Fruit fly (Drosophila melanogaster): ENCODE results near the gene CG4020.
A peak's percentile ranks its signal among the peaks of the same experiment; 100 is the strongest.

Gene CG4020

DNA sequence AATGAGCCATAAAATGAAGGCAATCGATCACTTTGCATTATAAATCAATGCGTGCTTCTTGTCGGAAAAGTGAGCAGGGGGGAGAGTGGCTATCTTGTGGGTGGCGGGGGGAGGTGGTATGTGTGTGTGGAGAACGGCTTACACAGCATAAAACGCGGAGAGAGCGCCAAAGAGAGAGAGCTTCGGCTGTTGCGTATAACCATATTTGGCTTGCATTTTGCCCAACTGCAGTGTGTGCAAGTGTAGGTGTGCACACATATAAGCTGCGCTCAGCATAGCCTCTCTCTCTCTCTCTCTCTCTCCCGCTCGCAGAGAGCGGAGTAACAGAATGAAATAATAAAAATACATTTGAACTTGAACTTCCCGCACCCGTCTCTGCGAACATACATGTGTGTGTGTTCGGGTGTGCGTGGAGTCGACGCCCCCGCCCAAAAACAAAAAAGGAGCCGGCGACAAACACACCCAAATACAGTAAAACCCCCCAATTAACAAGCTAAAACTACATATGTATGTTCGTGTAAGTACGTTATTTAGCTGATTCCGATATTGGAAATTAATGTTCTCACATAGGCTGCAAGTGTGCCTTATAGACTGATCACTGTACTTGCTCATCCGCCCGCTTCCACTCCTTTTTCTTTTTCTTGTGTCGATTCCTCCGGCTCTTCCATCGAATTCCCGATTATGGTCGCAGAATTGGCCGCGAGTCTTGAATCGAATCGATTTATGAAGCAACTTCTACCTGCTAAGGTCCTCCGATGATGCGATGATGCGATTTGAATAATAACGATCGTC lies 18.6 kb upstream of the CG4020 start:
- peak; percentile 96 for TF ChIP-seq EcR (GFP tag; optimal IDR thresholded peaks at IDR 0.05)
- peak; percentile 66 for TF ChIP-seq CG8301 (tag; optimal IDR thresholded peaks at IDR 0.05)
- peak; percentile 82 for TF ChIP-seq CG15710 (tag; optimal IDR thresholded peaks at IDR 0.05)
- TF ChIP-seq fd96Ca (GFP tag; IDR thresholded peaks at IDR 0.05), result peak; percentile 83; the same call in 2 of the 3 replicates
- TF ChIP-seq CG34367 (tag; optimal IDR thresholded peaks at IDR 0.05), result peak; percentile 80
- TF ChIP-seq Pif1A (GFP tag; optimal IDR thresholded peaks at IDR 0.05), result peak; percentile 69
- TF ChIP-seq CG12605 (GFP tag; IDR thresholded peaks at IDR 0.05), result peak; percentile 53; the same call in 1 of the 2 replicates
- peak; percentile 85 for TF ChIP-seq Snoo (tag; optimal IDR thresholded peaks at IDR 0.05)
- 0 out of 2 replicates have a peak, but pooled peaks have one; percentile 33 for TF ChIP-seq CG32121 (GFP tag; IDR thresholded peaks at IDR 0.05)
- peak; percentile 76 for TF ChIP-seq CG13204 (GFP tag; optimal IDR thresholded peaks at IDR 0.05)
- peak; percentile 78 for TF ChIP-seq CG9948 (tag; optimal IDR thresholded peaks at IDR 0.05)
- TF ChIP-seq Pif1B (GFP tag; optimal IDR thresholded peaks at IDR 0.05), result peak; percentile 83
- peak; percentile 63 for TF ChIP-seq gl (tag; optimal IDR thresholded peaks at IDR 0.05)
- TF ChIP-seq CG17806 (tag; optimal IDR thresholded peaks at IDR 0.05), result peak; percentile 74
- TF ChIP-seq CG14655 (GFP tag; optimal IDR thresholded peaks at IDR 0.05), result peak; percentile 78
- peak; percentile 81 for TF ChIP-seq CG8159 (tag; optimal IDR thresholded peaks at IDR 0.05)
- TF ChIP-seq CG4496 (GFP tag; IDR thresholded peaks at IDR 0.05), result peak; percentile 82
- TF ChIP-seq Ets98B (GFP tag; IDR thresholded peaks at IDR 0.05), result peak; percentile 55
- TF ChIP-seq CG10348 (GFP tag; IDR thresholded peaks at IDR 0.05), result no peak
- TF ChIP-seq D1 (tag; optimal IDR thresholded peaks at IDR 0.05), result peak; percentile 4
- 0 out of 2 replicates have a peak, but pooled peaks have one; percentile 32 for TF ChIP-seq rn (GFP tag; IDR thresholded peaks at IDR 0.05)

DNA sequence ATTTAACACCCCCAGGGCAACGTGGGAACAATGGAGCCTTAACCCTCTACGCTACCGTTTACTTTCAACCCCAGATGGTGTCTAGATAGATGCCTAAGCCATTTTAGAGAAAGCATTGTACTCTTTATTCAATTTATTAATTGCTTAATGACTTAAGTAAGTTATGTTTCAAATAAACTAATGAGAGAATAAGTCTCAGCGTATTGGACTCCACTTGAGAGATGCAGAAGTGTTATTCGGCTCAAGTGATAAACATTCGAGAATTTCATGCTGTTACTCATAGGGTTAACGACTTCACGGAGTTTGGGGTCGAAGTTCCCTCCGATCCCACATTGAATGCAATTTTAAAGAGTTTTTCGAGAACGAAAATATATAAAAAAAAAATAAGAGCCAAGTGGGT lies 17.3 kb upstream of the CG4020 start:
- TF ChIP-seq CG13204 (GFP tag; optimal IDR thresholded peaks at IDR 0.05), result no peak
- no peak for TF ChIP-seq CG34367 (tag; optimal IDR thresholded peaks at IDR 0.05)
- TF ChIP-seq fd96Ca (GFP tag; IDR thresholded peaks at IDR 0.05), result no peak
- no peak for TF ChIP-seq Snoo (tag; optimal IDR thresholded peaks at IDR 0.05)
- no peak for TF ChIP-seq CG9948 (tag; optimal IDR thresholded peaks at IDR 0.05)
- no peak for TF ChIP-seq rn (GFP tag; IDR thresholded peaks at IDR 0.05)
- no peak for TF ChIP-seq CG17806 (tag; optimal IDR thresholded peaks at IDR 0.05)
- no peak for TF ChIP-seq CG10348 (GFP tag; IDR thresholded peaks at IDR 0.05)
- no peak for TF ChIP-seq D1 (tag; optimal IDR thresholded peaks at IDR 0.05)
- peak; percentile 43 for TF ChIP-seq Pif1A (GFP tag; optimal IDR thresholded peaks at IDR 0.05)
- TF ChIP-seq Ets98B (GFP tag; IDR thresholded peaks at IDR 0.05), result no peak
- TF ChIP-seq CG15710 (tag; optimal IDR thresholded peaks at IDR 0.05), result peak; percentile 10
- no peak for TF ChIP-seq CG14655 (GFP tag; optimal IDR thresholded peaks at IDR 0.05)
- no peak for TF ChIP-seq CG12605 (GFP tag; IDR thresholded peaks at IDR 0.05)
- no peak for TF ChIP-seq CG4496 (GFP tag; IDR thresholded peaks at IDR 0.05)
- TF ChIP-seq CG32121 (GFP tag; IDR thresholded peaks at IDR 0.05), result no peak
- no peak for TF ChIP-seq CG8301 (tag; optimal IDR thresholded peaks at IDR 0.05)
- peak; percentile 36 for TF ChIP-seq EcR (GFP tag; optimal IDR thresholded peaks at IDR 0.05)
- no peak for TF ChIP-seq gl (tag; optimal IDR thresholded peaks at IDR 0.05)
- TF ChIP-seq CG8159 (tag; optimal IDR thresholded peaks at IDR 0.05), result peak; percentile 38
- no peak for TF ChIP-seq Pif1B (GFP tag; optimal IDR thresholded peaks at IDR 0.05)

DNA sequence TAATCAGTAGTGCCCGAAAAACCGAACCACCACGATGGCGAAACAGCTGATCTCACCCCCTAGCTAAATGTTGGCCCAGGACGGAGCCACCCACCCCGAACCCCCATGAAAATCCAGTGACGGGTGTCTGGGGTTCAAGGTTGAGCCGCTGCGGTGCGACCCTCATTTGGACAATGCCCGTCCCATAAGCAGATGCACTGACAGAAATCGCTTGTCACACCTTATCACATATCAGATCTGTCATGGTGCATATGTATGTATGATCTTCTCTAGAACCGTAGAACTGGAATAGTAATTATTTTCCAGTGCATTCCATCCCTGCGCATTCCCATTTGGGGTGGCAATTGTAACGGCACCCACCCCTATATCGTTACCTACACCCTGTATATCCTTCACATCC lies 16.6 kb upstream of the CG4020 start:
- TF ChIP-seq CG13204 (GFP tag; optimal IDR thresholded peaks at IDR 0.05), result no peak
- no peak for TF ChIP-seq Pif1A (GFP tag; optimal IDR thresholded peaks at IDR 0.05)

DNA sequence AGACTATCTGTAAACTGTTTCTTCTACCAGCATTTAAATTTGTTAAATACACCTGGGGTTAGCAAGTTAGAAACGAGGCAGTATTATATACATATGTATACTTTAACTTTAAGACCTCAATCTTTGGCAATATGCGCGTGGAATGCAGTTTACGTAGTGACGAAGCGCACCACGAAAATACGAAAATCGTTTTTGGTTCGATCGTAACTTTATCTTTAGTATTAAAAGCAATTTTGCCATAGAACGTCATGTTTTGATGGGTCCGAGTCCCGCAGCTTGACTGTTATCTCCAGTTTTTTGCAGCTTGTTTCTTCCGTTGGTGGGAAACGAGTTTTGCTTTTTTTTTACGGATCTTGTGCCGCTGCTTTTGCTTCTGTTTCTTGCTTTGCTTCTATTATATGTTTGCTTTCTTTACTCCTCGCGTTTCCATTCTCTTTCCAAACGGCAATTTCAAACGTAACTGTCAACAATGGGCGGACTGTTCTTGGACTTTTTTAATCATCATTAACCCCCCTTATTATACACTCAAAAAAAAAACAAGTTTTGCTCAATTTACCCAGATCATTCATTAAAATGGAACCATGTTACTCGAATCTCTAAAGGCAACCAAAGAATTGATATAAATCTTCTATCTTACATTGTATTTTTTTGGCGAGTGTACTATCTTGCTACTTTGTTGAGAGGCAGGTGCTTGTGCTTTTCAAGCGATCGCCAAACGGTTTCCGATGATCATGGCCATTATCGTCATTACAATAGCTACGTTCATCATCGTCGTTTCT lies 13.7 kb upstream of the CG4020 start:
- peak; percentile 83 for TF ChIP-seq CG4496 (GFP tag; IDR thresholded peaks at IDR 0.05)
- peak; percentile 57 for TF ChIP-seq CG17806 (tag; optimal IDR thresholded peaks at IDR 0.05)
- peak; percentile 18 for TF ChIP-seq CG8159 (tag; optimal IDR thresholded peaks at IDR 0.05)
- TF ChIP-seq Pif1A (GFP tag; optimal IDR thresholded peaks at IDR 0.05), result no peak
- TF ChIP-seq Snoo (tag; optimal IDR thresholded peaks at IDR 0.05), result no peak
- TF ChIP-seq CG12605 (GFP tag; IDR thresholded peaks at IDR 0.05), result no peak; the same call in none of the 2 replicates
- peak; percentile 51; the same call in 1 of the 2 replicates for TF ChIP-seq Ets98B (GFP tag; IDR thresholded peaks at IDR 0.05)
- TF ChIP-seq gl (tag; optimal IDR thresholded peaks at IDR 0.05), result no peak
- TF ChIP-seq CG15710 (tag; optimal IDR thresholded peaks at IDR 0.05), result no peak
- no peak for TF ChIP-seq CG34367 (tag; optimal IDR thresholded peaks at IDR 0.05)
- TF ChIP-seq CG32121 (GFP tag; IDR thresholded peaks at IDR 0.05), result peak; percentile 18; the same call in 1 of the 2 replicates
- TF ChIP-seq CG13204 (GFP tag; optimal IDR thresholded peaks at IDR 0.05), result no peak
- TF ChIP-seq fd96Ca (GFP tag; IDR thresholded peaks at IDR 0.05), result peak; percentile 39; the same call in 1 of the 3 replicates
- peak; percentile 82 for TF ChIP-seq CG14655 (GFP tag; optimal IDR thresholded peaks at IDR 0.05)
- TF ChIP-seq Pif1B (GFP tag; optimal IDR thresholded peaks at IDR 0.05), result no peak
- TF ChIP-seq CG10348 (GFP tag; IDR thresholded peaks at IDR 0.05), result no peak
- peak; percentile 77 for TF ChIP-seq CG8301 (tag; optimal IDR thresholded peaks at IDR 0.05)
- TF ChIP-seq EcR (GFP tag; optimal IDR thresholded peaks at IDR 0.05), result no peak
- TF ChIP-seq D1 (tag; optimal IDR thresholded peaks at IDR 0.05), result no peak
- peak; percentile 46 for TF ChIP-seq CG9948 (tag; optimal IDR thresholded peaks at IDR 0.05)
- no peak for TF ChIP-seq rn (GFP tag; IDR thresholded peaks at IDR 0.05)

DNA sequence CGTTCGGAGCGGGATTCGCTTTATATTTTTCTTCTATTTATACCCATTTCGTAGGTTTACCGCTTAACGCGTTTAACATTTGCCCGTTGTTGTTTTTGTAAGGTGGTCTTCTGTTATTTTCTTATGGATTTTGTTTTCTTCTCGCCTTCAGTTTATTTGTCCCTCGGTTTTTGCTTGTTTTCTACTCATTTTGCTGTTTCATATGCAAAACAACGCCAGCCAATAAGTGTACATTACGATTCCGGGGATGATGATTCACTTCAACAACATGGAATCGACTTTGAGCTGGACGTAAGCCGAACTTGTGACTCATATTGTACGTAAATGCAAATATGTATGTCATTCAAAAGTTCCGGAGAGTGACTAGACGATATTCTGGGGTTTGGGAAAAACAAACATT lies 13.0 kb upstream of the CG4020 start:
- TF ChIP-seq Snoo (tag; optimal IDR thresholded peaks at IDR 0.05) (no peak), Pif1B (GFP tag; optimal IDR thresholded peaks at IDR 0.05) (no peak), Pif1A (GFP tag; optimal IDR thresholded peaks at IDR 0.05) (no peak), CG34367 (tag; optimal IDR thresholded peaks at IDR 0.05) (no peak), CG32121 (GFP tag; IDR thresholded peaks at IDR 0.05) (no peak), CG8301 (tag; optimal IDR thresholded peaks at IDR 0.05) (no peak), CG12605 (GFP tag; IDR thresholded peaks at IDR 0.05) (no peak), EcR (GFP tag; optimal IDR thresholded peaks at IDR 0.05) (no peak), gl (tag; optimal IDR thresholded peaks at IDR 0.05) (no peak), D1 (tag; optimal IDR thresholded peaks at IDR 0.05) (no peak), fd96Ca (GFP tag; IDR thresholded peaks at IDR 0.05) (no peak), rn (GFP tag; IDR thresholded peaks at IDR 0.05) (no peak), CG8159 (tag; optimal IDR thresholded peaks at IDR 0.05) (no peak), CG10348 (GFP tag; IDR thresholded peaks at IDR 0.05) (no peak), CG14655 (GFP tag; optimal IDR thresholded peaks at IDR 0.05) (no peak), CG4496 (GFP tag; IDR thresholded peaks at IDR 0.05) (no peak)
